Worm (Caenorhabditis elegans) whole organism, young adult: ENCODE results near the gene F53E4.1.

ENCODE experiments used
- gei-17 ChIP-seq: fragments of 200-800 bp; sonication (Bioruptor generic); optimal IDR thresholded peaks from 2 replicates; lab custom pipeline; 2018; ENCODE audit warnings: mild to moderate bottlenecking, missing genetic modification characterization, missing compliant biosample characterization
- him-1 ChIP-seq: sonication (generic microtip); optimal IDR thresholded peaks from 2 replicates; lab custom pipeline; 2016; ENCODE audit warnings: missing genotype, missing genetic modification reagents, missing genetic modification characterization, missing compliant biosample characterization
- let-607 ChIP-seq, 2 experiments: fragments of 200-800 bp in 1 of 2; sonication (Bioruptor generic) in 1 of 2; sonication (generic microtip) in 1 of 2; optimal IDR thresholded peaks; 2 replicates each; lab custom pipeline; 2016 to 2018; ENCODE audit warnings: mild to moderate bottlenecking in 2 of 2, missing compliant biosample characterization in 2 of 2, missing genetic modification characterization in 2 of 2, moderate library complexity in 2 of 2, missing genotype in 1 of 2
- mel-28 ChIP-seq: sonication (generic microtip); optimal IDR thresholded peaks from 2 replicates; lab custom pipeline; 2016; ENCODE audit warnings: borderline replicate concordance, mild to moderate bottlenecking, missing genetic modification characterization, missing compliant biosample characterization
- pha-4 ChIP-seq: fragments of 150-350 bp; sonication (generic microtip); optimal IDR thresholded peaks from 2 replicates; lab custom pipeline; 2014; ENCODE audit warnings: missing biosample characterization, missing genetic modification reagents, missing genetic modification characterization
- rec-8 ChIP-seq, 2 experiments: sonication (generic microtip); optimal IDR thresholded peaks; 2 replicates each; lab custom pipeline; 2016; ENCODE audit warnings: mild to moderate bottlenecking in 2 of 2, missing genetic modification characterization in 2 of 2, missing genetic modification reagents in 2 of 2, missing genotype in 2 of 2, missing biosample characterization in 1 of 2, missing compliant biosample characterization in 1 of 2, moderate library complexity in 1 of 2
- repo-1 ChIP-seq: sonication (generic microtip); optimal IDR thresholded peaks from 2 replicates; lab custom pipeline; 2017; ENCODE audit warnings: mild to moderate bottlenecking, missing genetic modification characterization, missing compliant biosample characterization
- snpc-4 ChIP-seq, 5 experiments: fragments of 150-350 bp in 1 of 5; sonication (generic microtip) in 4 of 5; optimal IDR thresholded peaks; 2 replicates each; lab custom pipeline; 2014 to 2018; ENCODE audit warnings: missing genetic modification characterization in 5 of 5, missing biosample characterization in 3 of 5, antibody characterized with exemption in 2 of 5, mild to moderate bottlenecking in 2 of 5, missing compliant biosample characterization in 2 of 5, missing genotype in 2 of 5, moderate library complexity in 2 of 5, missing genetic modification reagents in 1 of 5
- ztf-6 ChIP-seq: fragments of 200-800 bp; sonication (Bioruptor generic); IDR thresholded peaks from 2 replicates; pipeline ENCODE4 v1.3.6; 2022; ENCODE audit warnings: missing genetic modification reagents, missing genetic modification characterization, missing compliant biosample characterization

DNA sequence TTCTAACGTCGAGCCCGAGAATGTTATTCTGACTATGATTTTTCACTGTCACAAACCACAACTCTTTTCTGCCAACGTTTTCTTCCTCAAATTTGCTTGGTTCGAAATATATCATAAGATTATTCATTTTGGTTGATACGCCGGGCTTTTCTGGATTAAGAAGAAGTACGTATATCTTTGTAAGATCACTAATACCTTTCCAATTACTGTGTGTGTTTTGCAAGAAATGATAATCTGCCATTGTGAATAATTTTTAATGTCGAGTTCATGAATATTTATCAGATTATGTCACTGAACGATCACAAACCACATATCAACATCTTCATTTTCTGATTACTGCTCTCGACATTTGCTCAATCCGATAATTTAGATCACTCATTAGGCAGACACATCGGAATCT, 17.5 kb upstream of the F53E4.1 start, which contains the start of gene nhr-196:
- TF ChIP-seq ztf-6 (GFP tag; lab: Robert Waterston, UW) = no peak
- TF ChIP-seq mel-28 (tag; lab: Kevin White, UChicago) = no peak
- TF ChIP-seq him-1 = no peak
- no peak for TF ChIP-seq repo-1 (tag; lab: Kevin White, UChicago)
- no peak for TF ChIP-seq gei-17
- no peak for TF ChIP-seq pha-4 (tag; lab: Kevin White, UChicago)
- no peak for TF ChIP-seq let-607 (tag; optimal IDR thresholded peaks at IDR 0.05; lab: Kevin White, UChicago)
- no peak for TF ChIP-seq rec-8 (tag; optimal IDR thresholded peaks at IDR 0.05; lab: Kevin White, UChicago)
- no peak for TF ChIP-seq snpc-4 (GFP tag; optimal IDR thresholded peaks at IDR 0.05; lab: Kevin White, UChicago)
- no peak for TF ChIP-seq snpc-4 (tag; optimal IDR thresholded peaks at IDR 0.05; lab: Kevin White, UChicago)
